Fruit fly (Drosophila melanogaster) whole organism, wandering third instar larva: Measurements from ENCODE around the gene CG18787.

Experiments
- Abd-B ChIP-seq: fragments of >200 bp; optimal IDR thresholded peaks from 2 replicates; lab custom pipeline; 2017; ENCODE audit warnings: missing biosample characterization, missing genetic modification characterization
- CG32264 ChIP-seq: fragments of 200-800 bp; sonication (Bioruptor generic); optimal IDR thresholded peaks from 2 replicates; lab custom pipeline; 2016; ENCODE audit warnings: missing biosample characterization, missing genetic modification characterization
- CG9705 ChIP-seq: fragments of 200-800 bp; sonication (Bioruptor generic); optimal IDR thresholded peaks from 2 replicates; lab custom pipeline; 2018; ENCODE audit warnings: missing biosample characterization, mild to moderate bottlenecking, missing genetic modification characterization
- CrebA ChIP-seq: fragments of 200-800 bp; sonication (Bioruptor generic); optimal IDR thresholded peaks from 2 replicates; lab custom pipeline; 2016; ENCODE audit warnings: missing biosample characterization, mild to moderate bottlenecking, missing genetic modification characterization, borderline replicate concordance
- Dfd ChIP-seq: fragments of >200 bp; optimal IDR thresholded peaks from 2 replicates; lab custom pipeline; 2017; ENCODE audit warnings: missing biosample characterization, missing genetic modification characterization
- Dif ChIP-seq: fragments of 200-275, 200-300 bp; sonication (Bioruptor generic); optimal IDR thresholded peaks from 2 replicates; lab custom pipeline; 2018; ENCODE audit warnings: missing biosample characterization, missing genetic modification characterization; ENCODE audit not compliant: partially characterized antibody
- GATAd ChIP-seq: sonication (Bioruptor generic); optimal IDR thresholded peaks from 2 replicates; lab custom pipeline; 2016; ENCODE audit warnings: missing biosample characterization, missing genetic modification characterization
- HLH106 ChIP-seq: fragments of 200-800 bp; optimal IDR thresholded peaks from 3 replicates; lab custom pipeline; 2019; ENCODE audit warnings: missing biosample characterization, mild to moderate bottlenecking, missing genetic modification characterization, moderate library complexity
- Hnf4 ChIP-seq: fragments of 200-800 bp; sonication (Bioruptor generic); optimal IDR thresholded peaks from 2 replicates; lab custom pipeline; 2016; ENCODE audit warnings: missing biosample characterization, mild to moderate bottlenecking, missing genetic modification characterization
- Hr78 ChIP-seq: fragments of >200 bp; optimal IDR thresholded peaks from 2 replicates; lab custom pipeline; 2017; ENCODE audit warnings: missing biosample characterization, missing genetic modification characterization
- Hr83 ChIP-seq: fragments of 200-300 bp; sonication (Bioruptor generic); optimal IDR thresholded peaks from 2 replicates; lab custom pipeline; 2016; ENCODE audit warnings: missing biosample characterization, mild to moderate bottlenecking, missing genetic modification characterization, moderate library complexity; ENCODE audit not compliant: poor library complexity, severe bottlenecking
- Jra ChIP-seq: sonication (Bioruptor generic); optimal IDR thresholded peaks from 2 replicates; lab custom pipeline; 2016; ENCODE audit warnings: missing biosample characterization, missing genetic modification characterization
- Mio ChIP-seq: sonication (Bioruptor generic); optimal IDR thresholded peaks from 2 replicates; lab custom pipeline; 2016; ENCODE audit warnings: missing biosample characterization, missing genetic modification characterization
- N ChIP-seq: fragments of >200 bp; optimal IDR thresholded peaks from 2 replicates; lab custom pipeline; 2018; ENCODE audit warnings: missing biosample characterization, missing external identifiers, missing genetic modification characterization
- OdsH ChIP-seq: fragments of 200-800 bp; sonication (Bioruptor generic); optimal IDR thresholded peaks from 2 replicates; lab custom pipeline; 2016; ENCODE audit warnings: missing biosample characterization, mild to moderate bottlenecking, missing genetic modification characterization
- Rel ChIP-seq, 2 experiments: fragments of 200-800 bp; sonication (Bioruptor generic) in 1 of 2; optimal IDR thresholded peaks; 2 replicates in 1 of 2; 3 replicates in 1 of 2; lab custom pipeline; 2016 to 2019; ENCODE audit warnings: mild to moderate bottlenecking in 2 of 2, missing biosample characterization in 2 of 2, missing genetic modification characterization in 2 of 2, moderate library complexity in 1 of 2
- Sp1 ChIP-seq: fragments of 200-800 bp; sonication (Bioruptor generic); optimal IDR thresholded peaks from 3 replicates; lab custom pipeline; 2019; ENCODE audit warnings: missing biosample characterization, mild to moderate bottlenecking, missing genetic modification characterization, moderate library complexity
- Vsx2 ChIP-seq: fragments of 200-300, 225-300 bp; sonication (Bioruptor generic); optimal IDR thresholded peaks from 2 replicates; lab custom pipeline; 2018; ENCODE audit warnings: missing biosample characterization, missing genetic modification characterization; ENCODE audit not compliant: partially characterized antibody
- br ChIP-seq: fragments of 200-800 bp; sonication (Bioruptor generic); optimal IDR thresholded peaks from 2 replicates; lab custom pipeline; 2016; ENCODE audit warnings: missing biosample characterization, missing genetic modification characterization
- brk ChIP-seq: fragments of 200-800 bp; sonication (Bioruptor generic); optimal IDR thresholded peaks from 2 replicates; lab custom pipeline; 2016; ENCODE audit warnings: missing biosample characterization, mild to moderate bottlenecking, missing genetic modification characterization
- dl ChIP-seq, 2 experiments: fragments of 175-275, 200-275 bp in 1 of 2; fragments of 200-275 bp in 1 of 2; sonication (Bioruptor generic); optimal IDR thresholded peaks; lab custom pipeline; 2018; ENCODE audit warnings: mild to moderate bottlenecking in 2 of 2, missing biosample characterization in 2 of 2, missing genetic modification characterization in 2 of 2, moderate library complexity in 2 of 2; ENCODE audit not compliant: partially characterized antibody in 2 of 2, insufficient read depth in 1 of 2
- dmrt93B ChIP-seq: fragments of 200-800 bp; sonication (Bioruptor generic); optimal IDR thresholded peaks from 2 replicates; lab custom pipeline; 2018; ENCODE audit warnings: missing biosample characterization, mild to moderate bottlenecking, missing genetic modification characterization
- dsf ChIP-seq: sonication (Bioruptor generic); optimal IDR thresholded peaks from 2 replicates; lab custom pipeline; 2016; ENCODE audit warnings: missing biosample characterization, missing genetic modification characterization, borderline replicate concordance
- ey ChIP-seq: fragments of 200-800 bp; sonication (Bioruptor generic); optimal IDR thresholded peaks from 2 replicates; lab custom pipeline; 2016; ENCODE audit warnings: missing biosample characterization, missing genetic modification characterization
- foxo ChIP-seq, 2 experiments: fragments of 200-800 bp; sonication (Bioruptor generic); optimal IDR thresholded peaks; 2 replicates in 1 of 2; 3 replicates in 1 of 2; lab custom pipeline; 2016 to 2017; ENCODE audit warnings: missing biosample characterization in 2 of 2, missing genetic modification characterization in 2 of 2
- fru ChIP-seq: fragments of 200-800 bp; sonication (Bioruptor generic); optimal IDR thresholded peaks from 3 replicates; lab custom pipeline; 2016; ENCODE audit warnings: missing biosample characterization, mild to moderate bottlenecking, missing genetic modification characterization
- h ChIP-seq: fragments of 200-800 bp; sonication (Bioruptor generic); optimal IDR thresholded peaks from 3 replicates; lab custom pipeline; 2016; ENCODE audit warnings: missing biosample characterization, mild to moderate bottlenecking, missing genetic modification characterization
- jim ChIP-seq: fragments of 175-275, 200-325 bp; sonication (Bioruptor generic); optimal IDR thresholded peaks from 2 replicates; lab custom pipeline; 2016; ENCODE audit warnings: missing biosample characterization, mild to moderate bottlenecking, missing genetic modification characterization
- lola ChIP-seq: fragments of >200 bp; optimal IDR thresholded peaks from 2 replicates; lab custom pipeline; 2017; ENCODE audit warnings: missing biosample characterization, missing genetic modification characterization
- pan ChIP-seq: fragments of >200 bp; optimal IDR thresholded peaks from 2 replicates; lab custom pipeline; 2017
- psq ChIP-seq: fragments of 200-800 bp; sonication (Bioruptor generic); optimal IDR thresholded peaks from 3 replicates; lab custom pipeline; 2017; ENCODE audit warnings: missing biosample characterization, mild to moderate bottlenecking, missing genetic modification characterization, moderate library complexity
- rgr ChIP-seq: fragments of 200-800 bp; sonication (Bioruptor generic); optimal IDR thresholded peaks from 3 replicates; lab custom pipeline; 2016; ENCODE audit warnings: missing biosample characterization, mild to moderate bottlenecking, missing genetic modification characterization
- usp ChIP-seq: fragments of >200 bp; optimal IDR thresholded peaks from 2 replicates; lab custom pipeline; 2017; ENCODE audit warnings: missing biosample characterization, missing genetic modification characterization
- woc ChIP-seq: sonication (Bioruptor generic); optimal IDR thresholded peaks from 2 replicates; lab custom pipeline; 2016; ENCODE audit warnings: missing biosample characterization, mild to moderate bottlenecking, missing genetic modification characterization

The CG18787 gene

DNA sequence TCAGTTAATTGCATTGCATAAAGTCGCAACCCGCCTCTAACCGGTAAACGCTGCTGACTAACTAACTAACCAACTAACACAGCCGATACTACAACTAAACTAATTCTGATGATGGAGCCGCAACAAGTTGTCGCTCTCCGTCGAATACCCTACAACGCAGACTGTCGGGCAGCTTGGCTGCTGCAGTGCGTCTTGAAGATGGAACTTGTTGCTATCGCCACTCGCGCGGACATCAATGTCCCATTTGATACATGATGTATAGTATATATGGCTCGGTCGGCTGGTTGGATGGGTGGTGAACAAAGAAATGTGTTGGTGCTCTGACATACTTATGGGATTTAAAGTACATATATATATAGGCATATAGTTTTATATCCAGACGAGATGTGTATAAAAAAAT lies 26.4 kb upstream of the CG18787 start:
- TF ChIP-seq CG9705 (GFP tag; lab: Kevin White, UChicago) (peak; percentile 7), Hnf4 (GFP tag; lab: Kevin White, UChicago) (peak; percentile 19), CG32264 (GFP tag; lab: Kevin White, UChicago) (no peak), Abd-B (GFP tag; lab: Kevin White, UChicago) (no peak), Sp1 (GFP tag; lab: Kevin White, UChicago) (peak; percentile 49), Dif (GFP tag; lab: Kevin White, UChicago) (no peak), dl (GFP tag; optimal IDR thresholded peaks at IDR 0.05; lab: Kevin White, UChicago; ENCODE audit: insufficient read depth in 1 of 2, partially characterized antibody in 2 of 2) (no peak), dmrt93B (GFP tag; lab: Kevin White, UChicago) (no peak), woc (peak; percentile 48), dsf (GFP tag; lab: Kevin White, UChicago) (no peak), psq (GFP tag; lab: Kevin White, UChicago) (peak; percentile 35), CrebA (GFP tag; lab: Kevin White, UChicago) (no peak), OdsH (GFP tag; lab: Kevin White, UChicago) (no peak), rgr (GFP tag; lab: Kevin White, UChicago) (peak; percentile 49), foxo (GFP tag; optimal IDR thresholded peaks at IDR 0.05; lab: Kevin White, UChicago) (peak in 1 of 2 experiments; percentile 15), br (peak; percentile 33), HLH106 (tag; lab: Kevin White, UChicago) (peak; percentile 41), Jra (GFP tag; lab: Kevin White, UChicago) (no peak), ey (peak; percentile 34)
- TF ChIP-seq, all 38 proteins: peak for 10

- no peak for TF ChIP-seq Dfd (GFP tag; lab: Kevin White, UChicago)
- no peak for TF ChIP-seq ey
- TF ChIP-seq Vsx2, result no peak
- TF ChIP-seq rgr (GFP tag; lab: Kevin White, UChicago), result no peak
- no peak for TF ChIP-seq N (GFP tag; lab: Kevin White, UChicago)
- TF ChIP-seq dsf (GFP tag; lab: Kevin White, UChicago), result no peak
- TF ChIP-seq OdsH (GFP tag; lab: Kevin White, UChicago), result no peak
- no peak for TF ChIP-seq jim (GFP tag; lab: Kevin White, UChicago)
- TF ChIP-seq psq (GFP tag; lab: Kevin White, UChicago), result no peak
- TF ChIP-seq lola, result no peak
- no peak for TF ChIP-seq Jra (GFP tag; lab: Kevin White, UChicago)
- no peak for TF ChIP-seq Rel (GFP tag; optimal IDR thresholded peaks at IDR 0.05; lab: Kevin White, UChicago)
- TF ChIP-seq Rel (tag; optimal IDR thresholded peaks at IDR 0.05; lab: Kevin White, UChicago), result no peak
- no peak for TF ChIP-seq Dif (GFP tag; lab: Kevin White, UChicago)
- no peak for TF ChIP-seq pan (lab: Kevin White, UChicago)
- no peak for TF ChIP-seq Hr83 (GFP tag; lab: Kevin White, UChicago)
- TF ChIP-seq GATAd, result no peak
Observed at dm6 chr2L:12024104-12024503, 25.0 kb upstream of the CG18787 start.

dm6 chr2L:12021193-12021592 lies 22.1 kb upstream of the CG18787 start:
- TF ChIP-seq lola, result no peak
- TF ChIP-seq CrebA (GFP tag; lab: Kevin White, UChicago), result no peak
- peak in 1 of 2 experiments; percentile 19 for TF ChIP-seq foxo (GFP tag; optimal IDR thresholded peaks at IDR 0.05; lab: Kevin White, UChicago)
- TF ChIP-seq h, result peak; percentile 33
- no peak for TF ChIP-seq dmrt93B (GFP tag; lab: Kevin White, UChicago)
- no peak for TF ChIP-seq psq (GFP tag; lab: Kevin White, UChicago)
- no peak for TF ChIP-seq N (GFP tag; lab: Kevin White, UChicago)
- TF ChIP-seq dsf (GFP tag; lab: Kevin White, UChicago), result peak; percentile 11
- TF ChIP-seq usp (GFP tag; lab: Kevin White, UChicago), result no peak
- no peak for TF ChIP-seq Mio
- no peak for TF ChIP-seq Abd-B (GFP tag; lab: Kevin White, UChicago)
- TF ChIP-seq rgr (GFP tag; lab: Kevin White, UChicago), result peak; percentile 58
- no peak for TF ChIP-seq Hr78 (GFP tag; lab: Kevin White, UChicago)
- TF ChIP-seq fru, result peak; percentile 15
- no peak for TF ChIP-seq CG9705 (GFP tag; lab: Kevin White, UChicago)
- peak; percentile 73 for TF ChIP-seq Hr83 (GFP tag; lab: Kevin White, UChicago)
- no peak for TF ChIP-seq CG32264 (GFP tag; lab: Kevin White, UChicago)
- no peak for TF ChIP-seq jim (GFP tag; lab: Kevin White, UChicago)
- TF ChIP-seq OdsH (GFP tag; lab: Kevin White, UChicago), result peak; percentile 49
- TF ChIP-seq Jra (GFP tag; lab: Kevin White, UChicago), result peak; percentile 19
- TF ChIP-seq Vsx2, result no peak
- TF ChIP-seq brk, result no peak
- TF ChIP-seq Hnf4 (GFP tag; lab: Kevin White, UChicago), result no peak
- TF ChIP-seq ey, result peak; percentile 17
- TF ChIP-seq Rel (GFP tag; optimal IDR thresholded peaks at IDR 0.05; lab: Kevin White, UChicago), result no peak
- no peak for TF ChIP-seq Rel (tag; optimal IDR thresholded peaks at IDR 0.05; lab: Kevin White, UChicago)
- peak; percentile 41 for TF ChIP-seq Sp1 (GFP tag; lab: Kevin White, UChicago)
- TF ChIP-seq GATAd, result no peak
